Fruit fly (Drosophila melanogaster) whole organism, prepupa: ENCODE data around the gene CG33253.

Experiments
- CG10669 ChIP-seq: fragments of 200-800 bp; sonication (Bioruptor generic); optimal IDR thresholded peaks from 3 replicates; lab custom pipeline; 2018; ENCODE audit warnings: missing biosample characterization, mild to moderate bottlenecking, missing genetic modification characterization, moderate library complexity
- CG11762 ChIP-seq: fragments of 200-800 bp; sonication (Bioruptor generic); optimal IDR thresholded peaks from 3 replicates; lab custom pipeline; 2016; ENCODE audit warnings: missing biosample characterization, missing genetic modification characterization; ENCODE audit not compliant: insufficient read depth
- CG15336 ChIP-seq: fragments of 200-800 bp; sonication (Bioruptor generic); IDR thresholded peaks from 2 replicates; pipeline ENCODE4 v1.3.6; 2022; ENCODE audit warnings: missing biosample characterization, missing genetic modification characterization
- CG1621 ChIP-seq: fragments of 200-800 bp; sonication (Bioruptor generic); optimal IDR thresholded peaks from 3 replicates; lab custom pipeline; 2018; ENCODE audit warnings: missing biosample characterization, mild to moderate bottlenecking, missing genetic modification characterization
- CG31627 ChIP-seq: fragments of 200-800 bp; sonication (Bioruptor generic); optimal IDR thresholded peaks from 3 replicates; lab custom pipeline; 2016; ENCODE audit warnings: missing biosample characterization, missing genetic modification characterization
- CG32006 ChIP-seq: fragments of 200-800 bp; sonication (Bioruptor generic); optimal IDR thresholded peaks from 3 replicates; lab custom pipeline; 2017; ENCODE audit warnings: missing biosample characterization, mild to moderate bottlenecking, missing genetic modification characterization
- CG34406 ChIP-seq: fragments of 200-800 bp; sonication (Bioruptor generic); optimal IDR thresholded peaks from 3 replicates; lab custom pipeline; 2016; ENCODE audit warnings: missing biosample characterization, missing genetic modification characterization
- CG6854 ChIP-seq: fragments of 200-800 bp; sonication (Bioruptor generic); optimal IDR thresholded peaks from 2 replicates; lab custom pipeline; 2017; ENCODE audit warnings: missing biosample characterization, mild to moderate bottlenecking, missing genetic modification characterization
- CG8119 ChIP-seq: fragments of 200-800 bp; sonication (Bioruptor generic); IDR thresholded peaks from 3 replicates; pipeline ENCODE4 v1.3.6; 2022; ENCODE audit warnings: missing biosample characterization, missing genetic modification characterization
- CG8632 ChIP-seq: fragments of 200-800 bp; sonication (Bioruptor generic); optimal IDR thresholded peaks from 3 replicates; lab custom pipeline; 2016; ENCODE audit warnings: missing biosample characterization, missing genetic modification characterization
- CG9139 ChIP-seq: fragments of 200-800 bp; sonication (Bioruptor generic); optimal IDR thresholded peaks from 3 replicates; lab custom pipeline; 2017; ENCODE audit warnings: missing biosample characterization, mild to moderate bottlenecking, missing genetic modification characterization
- Ets21C ChIP-seq: fragments of 200-800 bp; sonication (Bioruptor generic); optimal IDR thresholded peaks from 3 replicates; lab custom pipeline; 2016; ENCODE audit warnings: missing biosample characterization, missing genetic modification characterization
- Ets96B ChIP-seq: fragments of 200-800 bp; optimal IDR thresholded peaks from 2 replicates; lab custom pipeline; 2019; ENCODE audit warnings: missing biosample characterization, mild to moderate bottlenecking, missing genetic modification characterization, moderate library complexity
- Hr39 ChIP-seq: fragments of 200-800 bp; sonication (Bioruptor generic); optimal IDR thresholded peaks from 2 replicates; lab custom pipeline; 2016; ENCODE audit warnings: missing biosample characterization, missing genetic modification characterization
- OdsH ChIP-seq: fragments of 200-800 bp; sonication (Bioruptor generic); optimal IDR thresholded peaks from 3 replicates; lab custom pipeline; 2016; ENCODE audit warnings: missing biosample characterization, missing genetic modification characterization
- Smox ChIP-seq: fragments of 200-800 bp; sonication (Bioruptor generic); optimal IDR thresholded peaks from 3 replicates; lab custom pipeline; 2016; ENCODE audit warnings: missing biosample characterization, missing genetic modification characterization
- Sox102F ChIP-seq: fragments of 200-800 bp; sonication (Bioruptor generic); optimal IDR thresholded peaks from 2 replicates; lab custom pipeline; 2016; ENCODE audit warnings: missing biosample characterization, mild to moderate bottlenecking, missing genetic modification characterization
- achi ChIP-seq: fragments of 200-800 bp; sonication (Bioruptor generic); optimal IDR thresholded peaks from 3 replicates; lab custom pipeline; 2016; ENCODE audit warnings: missing biosample characterization, missing genetic modification characterization
- cyc ChIP-seq: fragments of 200-800 bp; sonication (Bioruptor generic); optimal IDR thresholded peaks from 3 replicates; lab custom pipeline; 2016; ENCODE audit warnings: missing biosample characterization, missing genetic modification characterization
- dsx ChIP-seq: fragments of 200-800 bp; optimal IDR thresholded peaks from 3 replicates; lab custom pipeline; 2019; ENCODE audit warnings: missing biosample characterization, mild to moderate bottlenecking, missing genetic modification characterization, moderate library complexity; ENCODE audit not compliant: poor library complexity, severe bottlenecking
- eg ChIP-seq: fragments of 200-800 bp; sonication (Bioruptor generic); IDR thresholded peaks from 3 replicates; pipeline ENCODE4 v1.3.6; 2022; ENCODE audit warnings: missing biosample characterization, missing genetic modification characterization
- esn ChIP-seq: fragments of 200-800 bp; sonication (Bioruptor generic); optimal IDR thresholded peaks from 2 replicates; lab custom pipeline; 2016; ENCODE audit warnings: missing biosample characterization, mild to moderate bottlenecking, missing genetic modification characterization, moderate library complexity
- fd59A ChIP-seq: fragments of 200-800 bp; sonication (Bioruptor generic); optimal IDR thresholded peaks from 2 replicates; lab custom pipeline; 2017; ENCODE audit warnings: missing biosample characterization, mild to moderate bottlenecking, missing genetic modification characterization, missing genetic modification reagents
- fkh ChIP-seq: fragments of 200-800 bp; sonication (Bioruptor generic); optimal IDR thresholded peaks from 3 replicates; lab custom pipeline; 2017; ENCODE audit warnings: missing biosample characterization, mild to moderate bottlenecking, missing genetic modification characterization, moderate library complexity
- lz ChIP-seq: fragments of 200-800 bp; sonication (Bioruptor generic); optimal IDR thresholded peaks from 3 replicates; lab custom pipeline; 2016; ENCODE audit warnings: missing biosample characterization, missing genetic modification characterization
- spab ChIP-seq: fragments of 200-800 bp; sonication (Bioruptor generic); optimal IDR thresholded peaks from 2 replicates; lab custom pipeline; 2017; ENCODE audit warnings: missing biosample characterization, mild to moderate bottlenecking, missing genetic modification characterization, missing genetic modification reagents
- topi ChIP-seq: fragments of 200-800 bp; sonication (Bioruptor generic); optimal IDR thresholded peaks from 3 replicates; lab custom pipeline; 2016; ENCODE audit warnings: missing biosample characterization, missing genetic modification characterization
- vri ChIP-seq: fragments of 200-800 bp; sonication (Bioruptor generic); optimal IDR thresholded peaks from 3 replicates; lab custom pipeline; 2016; ENCODE audit warnings: missing biosample characterization, mild to moderate bottlenecking, missing genetic modification characterization

The CG33253 gene

dm6 chrX:19229855-19230433 lies 46.7 kb downstream of the CG33253 start (continued):
- TF ChIP-seq esn (GFP tag; lab: Kevin White, UChicago) (peak; percentile 75), Ets96B (tag; lab: Kevin White, UChicago) (peak; percentile 49), Hr39 (peak; percentile 33), CG34406 (GFP tag; lab: Kevin White, UChicago) (peak; percentile 74), cyc (GFP tag; lab: Kevin White, UChicago) (peak; percentile 64), fkh (GFP tag; lab: Kevin White, UChicago) (no peak), CG1621 (tag; lab: Kevin White, UChicago) (no peak), CG32006 (GFP tag; lab: Kevin White, UChicago) (peak; percentile 90), CG8632 (GFP tag; lab: Kevin White, UChicago) (peak; percentile 56), fd59A (GFP tag; lab: Kevin White, UChicago) (peak; percentile 57), OdsH (GFP tag; lab: Kevin White, UChicago) (peak; percentile 72), spab (GFP tag; lab: Kevin White, UChicago) (peak; percentile 26), CG8119 (peak; percentile 76), Sox102F (GFP tag; lab: Kevin White, UChicago) (peak; percentile 70), Smox (GFP tag; lab: Kevin White, UChicago) (peak; percentile 63), CG31627 (GFP tag; lab: Kevin White, UChicago) (peak; percentile 44), eg (peak; percentile 48; the same call in 1 of the 3 replicates), topi (peak; percentile 75), dsx (peak; percentile 19), Ets21C (no peak), CG10669 (peak; percentile 51), CG6854 (GFP tag; lab: Kevin White, UChicago) (peak; percentile 27), vri (no peak), lz (GFP tag; lab: Kevin White, UChicago) (peak; percentile 66), CG11762 (peak; percentile 65), CG15336 (peak; percentile 74), achi (GFP tag; lab: Kevin White, UChicago) (peak; percentile 69), CG9139 (GFP tag; lab: Kevin White, UChicago) (no peak)
